Fruit fly (Drosophila melanogaster): ENCODE measurements around the gene CG9427.

CG9427 gene

DNA sequence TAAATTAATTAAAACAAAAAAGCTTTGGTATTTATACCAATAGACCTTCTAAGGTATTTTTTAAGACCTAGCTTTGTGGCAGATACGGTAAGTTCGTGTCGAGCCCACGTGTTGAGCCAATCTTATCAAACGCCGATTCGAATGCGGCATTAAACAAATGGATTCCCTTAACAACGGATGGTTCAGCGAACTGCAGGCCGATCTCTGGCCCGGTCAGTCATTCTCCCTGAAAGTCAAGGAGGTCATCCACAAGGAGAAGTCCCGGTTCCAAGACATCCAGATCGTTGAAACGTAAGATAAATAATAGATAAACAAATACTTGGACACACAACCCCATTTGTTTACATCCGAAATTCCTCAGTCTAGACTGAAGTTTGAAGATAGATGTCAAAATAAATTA is 4.8 kb upstream of the CG9427 start, which contains the start of gene SpdS (continued):
- no peak for TF ChIP-seq E2f1 (GFP tag; IDR thresholded peaks at IDR 0.05)
- TF ChIP-seq her (GFP tag; optimal IDR thresholded peaks at IDR 0.05), result no peak
- TF ChIP-seq CG14710 (tag; optimal IDR thresholded peaks at IDR 0.05), result no peak
- TF ChIP-seq sna (GFP tag; IDR thresholded peaks at IDR 0.05; ENCODE audit: partially characterized antibody), result no peak
- no peak for TF ChIP-seq Meics (GFP tag; optimal IDR thresholded peaks at IDR 0.05)
- TF ChIP-seq CG12219 (GFP tag; optimal IDR thresholded peaks at IDR 0.05), result no peak
- TF ChIP-seq Bgb (GFP tag; IDR thresholded peaks at IDR 0.05; ENCODE audit: partially characterized antibody), result no peak
- no peak for TF ChIP-seq B-H2 (GFP tag; optimal IDR thresholded peaks at IDR 0.05)
- TF ChIP-seq CG1602 (GFP tag; optimal IDR thresholded peaks at IDR 0.05), result no peak
- no peak for TF ChIP-seq fd102C (GFP tag; optimal IDR thresholded peaks at IDR 0.05)
- no peak for TF ChIP-seq CG13894 (tag; optimal IDR thresholded peaks at IDR 0.05)
- peak; percentile 21 for TF ChIP-seq HmgZ (tag; optimal IDR thresholded peaks at IDR 0.05)
- no peak for TF ChIP-seq odd (GFP tag; optimal IDR thresholded peaks at IDR 0.05)
- peak; percentile 78 for TF ChIP-seq dm (GFP tag; optimal IDR thresholded peaks at IDR 0.05)
- TF ChIP-seq CG13296 (GFP tag; optimal IDR thresholded peaks at IDR 0.05), result peak; percentile 30
- TF ChIP-seq D (optimal IDR thresholded peaks at IDR 0.05), result no peak
- TF ChIP-seq D (GFP tag; optimal IDR thresholded peaks at IDR 0.05), result no peak
- no peak for TF ChIP-seq caup (GFP tag; optimal IDR thresholded peaks at IDR 0.05; ENCODE audit: severe bottlenecking)
- no peak for TF ChIP-seq Dref (GFP tag; IDR thresholded peaks at IDR 0.05)
- TF ChIP-seq Opbp (GFP tag; IDR thresholded peaks at IDR 0.05; ENCODE audit: partially characterized antibody), result no peak
- TF ChIP-seq Atf-2 (GFP tag; optimal IDR thresholded peaks at IDR 0.05), result no peak
- no peak for TF ChIP-seq dysf (GFP tag; IDR thresholded peaks at IDR 0.05)
- no peak for TF ChIP-seq vfl (GFP tag; optimal IDR thresholded peaks at IDR 0.05)
- TF ChIP-seq nerfin-1 (tag; optimal IDR thresholded peaks at IDR 0.05), result peak; percentile 29
- no peak for TF ChIP-seq esg (GFP tag; conservative IDR thresholded peaks at IDR 0.05)
- TF ChIP-seq knrl (GFP tag; IDR thresholded peaks at IDR 0.05; ENCODE audit: partially characterized antibody), result no peak
- TF ChIP-seq CG4617 (GFP tag; optimal IDR thresholded peaks at IDR 0.05; ENCODE audit: borderline replicate concordance), result no peak
- no peak for TF ChIP-seq CG2120 (GFP tag; optimal IDR thresholded peaks at IDR 0.05)
- TF ChIP-seq hbn (GFP tag; IDR thresholded peaks at IDR 0.05; ENCODE audit: partially characterized antibody), result no peak

dm6 chr3R:9630633-9631095 is 3.9 kb upstream of the CG9427 start, which contains the start of gene Calr:
Gene Calr, minus strand, starts transcription at chr3R:9630851.
- TF ChIP-seq Rfx (GFP tag; IDR thresholded peaks at IDR 0.05) (no peak), nom (GFP tag; optimal IDR thresholded peaks at IDR 0.05) (peak; percentile 72), dpn (GFP tag; optimal IDR thresholded peaks at IDR 0.05) (peak; percentile 23 to 25), sqz (GFP tag; optimal IDR thresholded peaks at IDR 0.05) (peak; percentile 54), CG4707 (GFP tag; optimal IDR thresholded peaks at IDR 0.05) (peak; percentile 27), ro (GFP tag; IDR thresholded peaks at IDR 0.05) (no peak), HLHmδ (GFP tag; optimal IDR thresholded peaks at IDR 0.05) (peak; percentile 63), bigmax (GFP tag; optimal IDR thresholded peaks at IDR 0.05) (no peak), salm (tag; optimal IDR thresholded peaks at IDR 0.05) (peak; percentile 52), NK7.1 (GFP tag; optimal IDR thresholded peaks at IDR 0.05) (peak; percentile 37), CG10274 (GFP tag; optimal IDR thresholded peaks at IDR 0.05) (no peak), Opbp (GFP tag; IDR thresholded peaks at IDR 0.05; ENCODE audit: partially characterized antibody) (no peak), Atf-2 (GFP tag; optimal IDR thresholded peaks at IDR 0.05) (no peak), ranshi (GFP tag; IDR thresholded peaks at IDR 0.05) (no peak), ash1 (GFP tag; optimal IDR thresholded peaks at IDR 0.05) (peak; percentile 7), Myb (GFP tag; optimal IDR thresholded peaks at IDR 0.05) (peak; percentile 82), CG16813 (GFP tag; IDR thresholded peaks at IDR 0.05; ENCODE audit: partially characterized antibody) (no peak), CG32532 (GFP tag; IDR thresholded peaks at IDR 0.05) (no peak), CG13624 (GFP tag; optimal IDR thresholded peaks at IDR 0.05) (peak; percentile 22), Neu2 (GFP tag; optimal IDR thresholded peaks at IDR 0.05; ENCODE audit: borderline replicate concordance) (peak; percentile 100), crol (GFP tag; IDR thresholded peaks at IDR 0.05) (no peak), ftz-f1 (GFP tag; optimal IDR thresholded peaks at IDR 0.05) (peak; percentile 44), CG10267 (tag; optimal IDR thresholded peaks at IDR 0.05) (peak; percentile 91), CG42726 (GFP tag; IDR thresholded peaks at IDR 0.05; ENCODE audit: partially characterized antibody) (no peak)

Data from whole organism, embryonic.